Fruit fly (Drosophila melanogaster): ENCODE data around the gene CG9287.

The CG9287 gene

DNA sequence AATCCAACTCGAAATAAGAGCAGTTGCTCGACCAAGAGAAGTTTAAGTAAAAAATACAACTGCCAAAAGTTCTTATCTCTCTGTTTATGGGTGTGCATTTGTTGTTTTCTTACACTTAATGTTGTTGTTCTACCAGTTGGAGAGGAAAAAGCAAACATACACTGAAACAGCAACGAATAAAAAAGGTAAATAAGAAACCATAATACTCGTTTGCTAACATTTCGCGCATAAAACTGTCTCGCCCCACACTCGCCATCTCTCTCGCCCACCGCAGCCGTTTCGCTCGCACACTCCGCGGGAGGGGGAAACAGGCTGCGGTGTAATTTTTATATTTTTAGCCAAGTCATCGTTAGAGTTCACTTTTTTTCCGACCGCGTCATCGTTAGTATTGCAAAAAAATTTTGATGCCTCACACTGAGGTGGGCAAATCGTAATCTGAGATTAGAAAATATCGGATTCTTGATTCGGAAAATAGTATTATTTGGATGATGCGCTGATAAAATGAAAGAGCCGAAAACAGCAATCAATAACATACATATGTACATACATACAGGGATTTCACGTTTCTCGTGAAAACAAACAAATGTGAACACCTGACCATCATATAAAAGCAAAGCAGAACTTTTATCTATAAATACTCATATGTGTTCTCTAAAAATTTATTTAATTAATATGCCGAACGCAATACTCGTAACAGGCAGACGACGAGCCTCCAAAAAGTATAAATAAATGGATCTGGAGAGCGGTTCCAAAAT lies 13.0 kb upstream of the CG9287 start (continued):
- TF ChIP-seq disco-r (GFP tag; optimal IDR thresholded peaks at IDR 0.05) (peak; percentile 40), gce (GFP tag; IDR thresholded peaks at IDR 0.05) (no peak), Fer2 (tag; optimal IDR thresholded peaks at IDR 0.05) (no peak), Hr51 (GFP tag; optimal IDR thresholded peaks at IDR 0.05) (no peak), bbx (GFP tag; IDR thresholded peaks at IDR 0.05; ENCODE audit: partially characterized antibody) (no peak), CG12391 (tag; optimal IDR thresholded peaks at IDR 0.05) (no peak), stwl (tag; optimal IDR thresholded peaks at IDR 0.05) (no peak), CG32767 (GFP tag; IDR thresholded peaks at IDR 0.05) (no peak), NC2β (GFP tag; optimal IDR thresholded peaks at IDR 0.05) (no peak), yki (optimal IDR thresholded peaks at IDR 0.05) (no peak), bab2 (GFP tag; optimal IDR thresholded peaks at IDR 0.05) (peak; percentile 47), onecut (GFP tag; IDR thresholded peaks at IDR 0.05) (no peak), Camta (GFP tag; optimal IDR thresholded peaks at IDR 0.05) (no peak), Dref (GFP tag; IDR thresholded peaks at IDR 0.05) (no peak), gro (GFP tag; optimal IDR thresholded peaks at IDR 0.05) (peak; percentile 38), Hmr (GFP tag; optimal IDR thresholded peaks at IDR 0.05) (peak; percentile 86), sc (optimal IDR thresholded peaks at IDR 0.05) (no peak), sc (GFP tag; optimal IDR thresholded peaks at IDR 0.05) (no peak), BtbVII (GFP tag; optimal IDR thresholded peaks at IDR 0.05) (peak; percentile 54), chm (GFP tag; IDR thresholded peaks at IDR 0.05) (no peak), HmgD (GFP tag; optimal IDR thresholded peaks at IDR 0.05) (no peak), CG6654 (GFP tag; optimal IDR thresholded peaks at IDR 0.05) (no peak), CG6791 (GFP tag; IDR thresholded peaks at IDR 0.05; ENCODE audit: partially characterized antibody) (no peak), Trl (optimal IDR thresholded peaks at IDR 0.05) (peak in 1 of 2 experiments; percentile 17), Trl (GFP tag; optimal IDR thresholded peaks at IDR 0.05) (peak; percentile 8), crol (GFP tag; IDR thresholded peaks at IDR 0.05) (peak; percentile 50), pan (optimal IDR thresholded peaks at IDR 0.05) (no peak), pan (GFP tag; optimal IDR thresholded peaks at IDR 0.05 in 1 of 2, IDR thresholded peaks at IDR 0.05 in 1 of 2) (no peak), al (GFP tag; IDR thresholded peaks at IDR 0.05) (peak; percentile 14; the same call in 1 of the 2 replicates), Mrtf (GFP tag; IDR thresholded peaks at IDR 0.05) (no peak), mam (GFP tag; optimal IDR thresholded peaks at IDR 0.05) (peak; percentile 32), CG12744 (GFP tag; optimal IDR thresholded peaks at IDR 0.05) (peak; percentile 24), CG9876 (GFP tag; optimal IDR thresholded peaks at IDR 0.05) (peak; percentile 7), Ptx1 (GFP tag; IDR thresholded peaks at IDR 0.05) (peak; percentile 6; the same call in 1 of the 2 replicates), mld (GFP tag; IDR thresholded peaks at IDR 0.05; ENCODE audit: partially characterized antibody) (no peak), unpg (GFP tag; optimal IDR thresholded peaks at IDR 0.05) (peak; percentile 30), tll (GFP tag; optimal IDR thresholded peaks at IDR 0.05) (no peak), CG5180 (GFP tag; optimal IDR thresholded peaks at IDR 0.05) (no peak), CG13624 (GFP tag; optimal IDR thresholded peaks at IDR 0.05) (peak; percentile 45), nerfin-2 (GFP tag; IDR thresholded peaks at IDR 0.05; ENCODE audit: partially characterized antibody) (no peak), zfh1 (GFP tag; IDR thresholded peaks at IDR 0.05) (0 out of 3 replicates have a peak, but pooled peaks have one; percentile 37), MESR4 (GFP tag; optimal IDR thresholded peaks at IDR 0.05) (no peak), CG31224 (GFP tag; IDR thresholded peaks at IDR 0.05) (no peak), CG6175 (GFP tag; IDR thresholded peaks at IDR 0.05) (no peak), peb (GFP tag; IDR thresholded peaks at IDR 0.05) (no peak), CG2202 (tag; optimal IDR thresholded peaks at IDR 0.05) (no peak), Taf1 (GFP tag; IDR thresholded peaks at IDR 0.05) (no peak), Vsx1 (GFP tag; optimal IDR thresholded peaks at IDR 0.05) (peak; percentile 71), sima (GFP tag; optimal IDR thresholded peaks at IDR 0.05) (no peak), pfk (GFP tag; optimal IDR thresholded peaks at IDR 0.05) (no peak), CG12071 (GFP tag; optimal IDR thresholded peaks at IDR 0.05) (no peak)

Measured in whole organism, embryonic.